Worm (Caenorhabditis elegans) whole organism, L4 larva: ENCODE measurements around the gene ugt-50.

Experiments
- Y105C5A.15 ChIP-seq: fragments of 200-800 bp; sonication (Bioruptor generic); IDR thresholded peaks from 2 replicates; pipeline ENCODE4 v1.3.6; 2022; ENCODE audit warnings: missing genetic modification characterization, missing compliant biosample characterization
- lin-1 ChIP-seq: fragments of 200-800 bp; sonication (Bioruptor generic); IDR thresholded peaks from 2 replicates; pipeline ENCODE4 v1.3.6; 2022; ENCODE audit warnings: missing genetic modification reagents, missing genetic modification characterization, missing compliant biosample characterization
- lin-13 ChIP-seq: fragments of 150-350 bp; optimal IDR thresholded peaks from 2 replicates; lab custom pipeline; 2014; ENCODE audit warnings: missing biosample characterization, missing genetic modification reagents, missing genetic modification characterization

ce11 chrX:12645846-12646245 is 45.5 kb upstream of the ugt-50 start:
- no peak for TF ChIP-seq Y105C5A.15 (GFP tag; lab: Robert Waterston, UW)
- no peak for TF ChIP-seq lin-1 (GFP tag; lab: Robert Waterston, UW)
- TF ChIP-seq lin-13, result no peak
